Worm (Caenorhabditis elegans) whole organism, midembryonic: ENCODE measurements around the gene F09C8.1.
A peak's percentile ranks its signal among the peaks of the same experiment; 100 is the strongest.

Source experiments
- T22C8.4 ChIP-seq: fragments of 200-800 bp; sonication (Bioruptor generic); IDR thresholded peaks from 2 replicates; pipeline ENCODE4 v1.3.6; 2022; ENCODE audit warnings: missing genetic modification characterization, missing compliant biosample characterization
- cog-1 ChIP-seq: sonication (generic microtip); optimal IDR thresholded peaks from 2 replicates; lab custom pipeline; 2016; ENCODE audit warnings: missing genetic modification characterization, missing compliant biosample characterization
- flt-1 ChIP-seq: fragments of 200-800 bp; sonication (Bioruptor generic); IDR thresholded peaks from 2 replicates; pipeline ENCODE4 v1.3.6; 2022; ENCODE audit warnings: missing genetic modification characterization, missing compliant biosample characterization
- klf-2 ChIP-seq: fragments of 200-800 bp; sonication (Bioruptor generic); conservative IDR thresholded peaks from 2 replicates; pipeline ENCODE4 v1.3.6; 2022; ENCODE audit warnings: missing genetic modification reagents, missing genetic modification characterization, missing compliant biosample characterization
- med-1 ChIP-seq: sonication (generic microtip); optimal IDR thresholded peaks from 2 replicates; lab custom pipeline; 2017; ENCODE audit warnings: missing genetic modification characterization, mild to moderate bottlenecking, missing compliant biosample characterization, antibody characterized with exemption, missing genetic modification reagents; ENCODE audit not compliant: insufficient read depth
- ref-1 ChIP-seq: fragments of 200-800 bp; sonication (Bioruptor generic); conservative IDR thresholded peaks from 2 replicates; pipeline ENCODE4 v1.3.6; 2022; ENCODE audit warnings: missing genetic modification reagents, missing genetic modification characterization, missing compliant biosample characterization
- tab-1 ChIP-seq: fragments of 200-800 bp; sonication (Bioruptor generic); IDR thresholded peaks from 2 replicates; pipeline ENCODE4 v1.3.6; 2022; ENCODE audit warnings: missing genetic modification characterization, missing compliant biosample characterization
- ztf-23 ChIP-seq: fragments of 200-800 bp; sonication (Bioruptor generic); IDR thresholded peaks from 2 replicates; pipeline ENCODE4 v1.3.6; 2022; ENCODE audit warnings: missing genetic modification reagents, missing genetic modification characterization, missing compliant biosample characterization
- ztf-29 ChIP-seq: fragments of 200-800 bp; sonication (Bioruptor generic); IDR thresholded peaks from 2 replicates; pipeline ENCODE4 v1.3.6; 2022; ENCODE audit warnings: missing genetic modification reagents, missing genetic modification characterization, missing compliant biosample characterization

F09C8.1 gene

ce11 chrX:16160924-16161323 is 2.4 kb downstream of the F09C8.1 start:
- no peak for TF ChIP-seq tab-1 (GFP tag; lab: Robert Waterston, UW)
- TF ChIP-seq cog-1 (tag; lab: Kevin White, UChicago) = no peak
- TF ChIP-seq ref-1 (GFP tag; lab: Robert Waterston, UW) = no peak
- TF ChIP-seq med-1 (GFP tag; lab: Kevin White, UChicago) = no peak
- no peak for TF ChIP-seq klf-2 (GFP tag; lab: Robert Waterston, UW)
- no peak for TF ChIP-seq T22C8.4
- TF ChIP-seq ztf-29 (GFP tag; lab: Robert Waterston, UW) = no peak
- TF ChIP-seq flt-1 (GFP tag; lab: Robert Waterston, UW) = no peak
- no peak for TF ChIP-seq ztf-23 (GFP tag; lab: Robert Waterston, UW)

ce11 chrX:16159359-16159758 is 4.0 kb downstream of the F09C8.1 start:
- no peak for TF ChIP-seq klf-2 (GFP tag; lab: Robert Waterston, UW)
- no peak for TF ChIP-seq ztf-23 (GFP tag; lab: Robert Waterston, UW)

ce11 chrX:16157499-16157898 is 5.8 kb downstream of the F09C8.1 start:
- no peak for TF ChIP-seq ztf-29 (GFP tag; lab: Robert Waterston, UW)
- no peak for TF ChIP-seq tab-1 (GFP tag; lab: Robert Waterston, UW)
- TF ChIP-seq flt-1 (GFP tag; lab: Robert Waterston, UW) = no peak
- TF ChIP-seq ztf-23 (GFP tag; lab: Robert Waterston, UW) = no peak
- TF ChIP-seq T22C8.4 = no peak
- no peak for TF ChIP-seq klf-2 (GFP tag; lab: Robert Waterston, UW)
- TF ChIP-seq ref-1 (GFP tag; lab: Robert Waterston, UW) = no peak; the same call in 1 of the 2 replicates
- TF ChIP-seq cog-1 (tag; lab: Kevin White, UChicago) = no peak
- no peak for TF ChIP-seq med-1 (GFP tag; lab: Kevin White, UChicago)

- TF ChIP-seq tab-1 (GFP tag; lab: Robert Waterston, UW) (no peak), ref-1 (GFP tag; lab: Robert Waterston, UW) (no peak), ztf-29 (GFP tag; lab: Robert Waterston, UW) (no peak), cog-1 (tag; lab: Kevin White, UChicago) (no peak), T22C8.4 (no peak), klf-2 (GFP tag; lab: Robert Waterston, UW) (no peak), flt-1 (GFP tag; lab: Robert Waterston, UW) (no peak), med-1 (GFP tag; lab: Kevin White, UChicago) (no peak), ztf-23 (GFP tag; lab: Robert Waterston, UW) (no peak)
These were observed 6.4 kb downstream of the F09C8.1 start for ce11 chrX:16156891-16157290.

- TF ChIP-seq ztf-23 (GFP tag; lab: Robert Waterston, UW) (no peak), klf-2 (GFP tag; lab: Robert Waterston, UW) (no peak), cog-1 (tag; lab: Kevin White, UChicago) (no peak), flt-1 (GFP tag; lab: Robert Waterston, UW) (no peak), med-1 (GFP tag; lab: Kevin White, UChicago) (no peak), T22C8.4 (no peak), tab-1 (GFP tag; lab: Robert Waterston, UW) (no peak), ztf-29 (GFP tag; lab: Robert Waterston, UW) (no peak), ref-1 (GFP tag; lab: Robert Waterston, UW) (no peak)
These were observed 7.9 kb downstream of the F09C8.1 start for ce11 chrX:16155216-16155991.

- no peak for TF ChIP-seq ref-1 (GFP tag; lab: Robert Waterston, UW)
- no peak for TF ChIP-seq tab-1 (GFP tag; lab: Robert Waterston, UW)
- TF ChIP-seq flt-1 (GFP tag; lab: Robert Waterston, UW) = no peak
- TF ChIP-seq ztf-29 (GFP tag; lab: Robert Waterston, UW) = no peak
- TF ChIP-seq ztf-23 (GFP tag; lab: Robert Waterston, UW) = no peak
- TF ChIP-seq med-1 (GFP tag; lab: Kevin White, UChicago) = no peak
These were observed 9.6 kb downstream of the F09C8.1 start for ce11 chrX:16153744-16154143.

- TF ChIP-seq T22C8.4 (no peak), ztf-23 (GFP tag; lab: Robert Waterston, UW) (no peak), tab-1 (GFP tag; lab: Robert Waterston, UW) (no peak)
These were observed 12.0 kb downstream of the F09C8.1 start for ce11 chrX:16151302-16151701.

ce11 chrX:16150153-16150552 is 13.2 kb downstream of the F09C8.1 start:
- TF ChIP-seq ztf-29 (GFP tag; lab: Robert Waterston, UW) (no peak), flt-1 (GFP tag; lab: Robert Waterston, UW) (0 out of 2 replicates have a peak, but pooled peaks have one; percentile 55), tab-1 (GFP tag; lab: Robert Waterston, UW) (peak; percentile 61; the same call in 1 of the 2 replicates), cog-1 (tag; lab: Kevin White, UChicago) (no peak), klf-2 (GFP tag; lab: Robert Waterston, UW) (no peak), ztf-23 (GFP tag; lab: Robert Waterston, UW) (0 out of 2 replicates have a peak, but pooled peaks have one; percentile 18), med-1 (GFP tag; lab: Kevin White, UChicago) (no peak), T22C8.4 (no peak), ref-1 (GFP tag; lab: Robert Waterston, UW) (no peak)

- TF ChIP-seq flt-1 (GFP tag; lab: Robert Waterston, UW) (peak; percentile 76), med-1 (GFP tag; lab: Kevin White, UChicago) (no peak), ref-1 (GFP tag; lab: Robert Waterston, UW) (no peak), ztf-29 (GFP tag; lab: Robert Waterston, UW) (peak; percentile 5; the same call in 1 of the 2 replicates), tab-1 (GFP tag; lab: Robert Waterston, UW) (peak; percentile 51; the same call in 1 of the 2 replicates), T22C8.4 (peak; percentile 31; the same call in 1 of the 2 replicates), klf-2 (GFP tag; lab: Robert Waterston, UW) (no peak), cog-1 (tag; lab: Kevin White, UChicago) (peak; percentile 98), ztf-23 (GFP tag; lab: Robert Waterston, UW) (peak; percentile 46; the same call in 1 of the 2 replicates)
These were observed 15.6 kb downstream of the F09C8.1 start for ce11 chrX:16147728-16148197.
